Worm (Caenorhabditis elegans): Measurements from ENCODE around the gene ins-5.

DNA sequence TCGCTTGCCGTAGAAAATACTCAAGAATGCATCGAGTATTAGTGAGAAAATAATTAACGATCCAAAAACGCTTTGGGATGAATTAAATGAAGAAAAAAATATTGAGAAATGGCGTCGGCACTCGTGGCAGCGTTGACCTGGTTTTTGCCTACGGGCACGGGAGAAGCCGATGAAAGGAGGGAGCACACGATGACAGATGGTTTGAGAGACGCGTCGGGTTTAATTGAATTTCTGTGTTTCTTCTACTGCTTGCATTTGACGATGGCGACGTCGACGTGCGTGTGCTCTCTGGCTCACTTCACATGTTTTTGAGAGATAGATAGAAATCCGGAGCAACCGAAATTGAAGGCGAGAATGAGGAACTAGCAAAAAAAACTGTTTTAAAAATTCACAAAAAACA, 46.7 kb upstream of the ins-5 start:
- no peak for TF ChIP-seq madf-8 (GFP tag; conservative IDR thresholded peaks at IDR 0.05)
- no peak for TF ChIP-seq ama-1 (optimal IDR thresholded peaks at IDR 0.05)
- TF ChIP-seq ama-1 (GFP tag; optimal IDR thresholded peaks at IDR 0.05), result no peak
- no peak for TF ChIP-seq F52B5.7 (tag; optimal IDR thresholded peaks at IDR 0.05)
- TF ChIP-seq tlf-1 (GFP tag; optimal IDR thresholded peaks at IDR 0.05), result no peak
- no peak for TF ChIP-seq egrh-3 (GFP tag; IDR thresholded peaks at IDR 0.05)
- no peak for TF ChIP-seq B0261.1 (tag; optimal IDR thresholded peaks at IDR 0.05)
- TF ChIP-seq tbx-9 (tag; optimal IDR thresholded peaks at IDR 0.05; ENCODE audit: borderline replicate concordance), result no peak
